Fruit fly (Drosophila melanogaster): ENCODE results near the gene CG42238.
A peak's percentile ranks its signal among the peaks of the same experiment; 100 is the strongest.

The CG42238 gene

dm6 chr2L:20974037-20974646, 77.8 kb downstream of the CG42238 start (continued):
- no peak for TF ChIP-seq toy (GFP tag; IDR thresholded peaks at IDR 0.05)
- TF ChIP-seq Hr78 (GFP tag; optimal IDR thresholded peaks at IDR 0.05) = peak in 1 of 2 experiments; percentile 10
- no peak for TF ChIP-seq pros (GFP tag; optimal IDR thresholded peaks at IDR 0.05)
- no peak for TF ChIP-seq esg (GFP tag; conservative IDR thresholded peaks at IDR 0.05)
- TF ChIP-seq CG14014 (GFP tag; IDR thresholded peaks at IDR 0.05) = no peak
- no peak for TF ChIP-seq Hr39 (optimal IDR thresholded peaks at IDR 0.05)
- no peak for TF ChIP-seq Usf (GFP tag; optimal IDR thresholded peaks at IDR 0.05)
- peak; percentile 11 for TF ChIP-seq jumu (GFP tag; optimal IDR thresholded peaks at IDR 0.05)
- TF ChIP-seq CG1024 (GFP tag; IDR thresholded peaks at IDR 0.05) = 0 out of 2 replicates have a peak, but pooled peaks have one; percentile 33
- peak; percentile 46 for TF ChIP-seq pnt (GFP tag; optimal IDR thresholded peaks at IDR 0.05)
- no peak for TF ChIP-seq stwl (tag; optimal IDR thresholded peaks at IDR 0.05)
- no peak for TF ChIP-seq trh (GFP tag; optimal IDR thresholded peaks at IDR 0.05)
- TF ChIP-seq NFAT (GFP tag; IDR thresholded peaks at IDR 0.05) = no peak
- no peak for TF ChIP-seq Sry-δ (GFP tag; optimal IDR thresholded peaks at IDR 0.05)
- TF ChIP-seq CG14050 (GFP tag; IDR thresholded peaks at IDR 0.05) = no peak
- no peak for TF ChIP-seq Taf1 (GFP tag; IDR thresholded peaks at IDR 0.05)
- peak; percentile 49 for TF ChIP-seq Hsf (GFP tag; optimal IDR thresholded peaks at IDR 0.05)
- TF ChIP-seq CG10462 (GFP tag; optimal IDR thresholded peaks at IDR 0.05) = peak; percentile 23
- no peak for TF ChIP-seq ase (GFP tag; IDR thresholded peaks at IDR 0.05)
- no peak for TF ChIP-seq CG1792 (GFP tag; optimal IDR thresholded peaks at IDR 0.05)
- no peak for TF ChIP-seq psq (GFP tag; optimal IDR thresholded peaks at IDR 0.05)
- peak in 1 of 3 experiments; percentile 63 for TF ChIP-seq lola (GFP tag; optimal IDR thresholded peaks at IDR 0.05)
- TF ChIP-seq mam (GFP tag; optimal IDR thresholded peaks at IDR 0.05) = no peak
- TF ChIP-seq CG4404 (GFP tag; IDR thresholded peaks at IDR 0.05) = no peak
- peak; percentile 60 for TF ChIP-seq CG8290 (GFP tag; optimal IDR thresholded peaks at IDR 0.05)
- TF ChIP-seq CG8290 (tag; optimal IDR thresholded peaks at IDR 0.05) = peak in 1 of 2 experiments; percentile 73
- TF ChIP-seq lilli (GFP tag; optimal IDR thresholded peaks at IDR 0.05) = peak; percentile 30
- no peak for TF ChIP-seq CG4854 (GFP tag; optimal IDR thresholded peaks at IDR 0.05)
- peak; percentile 51 for TF ChIP-seq grn (GFP tag; optimal IDR thresholded peaks at IDR 0.05)
- TF ChIP-seq slp2 (GFP tag; optimal IDR thresholded peaks at IDR 0.05) = peak; percentile 51
- peak; percentile 40 for TF ChIP-seq Camta (GFP tag; optimal IDR thresholded peaks at IDR 0.05)
- peak; percentile 66 for TF ChIP-seq CG1529 (GFP tag; optimal IDR thresholded peaks at IDR 0.05)
- TF ChIP-seq CG9215 (GFP tag; IDR thresholded peaks at IDR 0.05) = no peak
- peak; percentile 15 for TF ChIP-seq zen (tag; optimal IDR thresholded peaks at IDR 0.05)
- TF ChIP-seq CG9609 (GFP tag; optimal IDR thresholded peaks at IDR 0.05) = peak; percentile 41
- TF ChIP-seq ttk (GFP tag; IDR thresholded peaks at IDR 0.05) = 0 out of 2 replicates have a peak, but pooled peaks have one; percentile 34
- no peak for TF ChIP-seq cato (GFP tag; optimal IDR thresholded peaks at IDR 0.05; ENCODE audit: borderline replicate concordance)
- TF ChIP-seq klu (GFP tag; IDR thresholded peaks at IDR 0.05) = no peak
- peak; percentile 50 for TF ChIP-seq lab (GFP tag; optimal IDR thresholded peaks at IDR 0.05)
- no peak for TF ChIP-seq C15 (GFP tag; IDR thresholded peaks at IDR 0.05)
- TF ChIP-seq phol (tag; optimal IDR thresholded peaks at IDR 0.05) = peak; percentile 76
- TF ChIP-seq CG2875 (GFP tag; optimal IDR thresholded peaks at IDR 0.05) = peak; percentile 55
- TF ChIP-seq CG15514 (GFP tag; optimal IDR thresholded peaks at IDR 0.05) = no peak
- TF ChIP-seq CHES-1-like (GFP tag; optimal IDR thresholded peaks at IDR 0.05) = no peak
- no peak for TF ChIP-seq sqz (GFP tag; optimal IDR thresholded peaks at IDR 0.05)
- no peak for TF ChIP-seq p53 (GFP tag; optimal IDR thresholded peaks at IDR 0.05)
- TF ChIP-seq zf30C (GFP tag; optimal IDR thresholded peaks at IDR 0.05) = peak; percentile 55
- no peak for TF ChIP-seq sug (tag; optimal IDR thresholded peaks at IDR 0.05)
- no peak for TF ChIP-seq CG42726 (GFP tag; IDR thresholded peaks at IDR 0.05; ENCODE audit: partially characterized antibody)
- peak; percentile 60 for TF ChIP-seq PHDP (tag; optimal IDR thresholded peaks at IDR 0.05)
- TF ChIP-seq CG13296 (GFP tag; optimal IDR thresholded peaks at IDR 0.05) = no peak
